Fruit fly (Drosophila melanogaster) whole organism, prepupa: ENCODE data around the gene Npc2h.

ENCODE experiments used
- Blimp-1 ChIP-seq: fragments of 200-800 bp; sonication (Bioruptor generic); optimal IDR thresholded peaks from 3 replicates; lab custom pipeline; 2017; ENCODE audit warnings: missing biosample characterization, missing genetic modification characterization, mild to moderate bottlenecking, moderate library complexity, missing genetic modification reagents
- CG15336 ChIP-seq: fragments of 200-800 bp; sonication (Bioruptor generic); IDR thresholded peaks from 2 replicates; pipeline ENCODE4 v1.3.6; 2022; ENCODE audit warnings: missing biosample characterization, missing genetic modification characterization
- Hr39 ChIP-seq: fragments of 200-800 bp; sonication (Bioruptor generic); optimal IDR thresholded peaks from 2 replicates; lab custom pipeline; 2016; ENCODE audit warnings: missing biosample characterization, missing genetic modification characterization
- fd59A ChIP-seq: fragments of 200-800 bp; sonication (Bioruptor generic); optimal IDR thresholded peaks from 2 replicates; lab custom pipeline; 2017; ENCODE audit warnings: missing biosample characterization, mild to moderate bottlenecking, missing genetic modification characterization, missing genetic modification reagents
- spab ChIP-seq: fragments of 200-800 bp; sonication (Bioruptor generic); optimal IDR thresholded peaks from 2 replicates; lab custom pipeline; 2017; ENCODE audit warnings: missing biosample characterization, mild to moderate bottlenecking, missing genetic modification characterization, missing genetic modification reagents

- TF ChIP-seq fd59A: peak; percentile 94
- peak; percentile 42 for TF ChIP-seq Blimp-1 (GFP tag; lab: Kevin White, UChicago)
- TF ChIP-seq Hr39 (GFP tag; lab: Kevin White, UChicago): peak; percentile 90
- TF ChIP-seq CG15336 (GFP tag; lab: Robert Waterston, UW): peak; percentile 95
- TF ChIP-seq spab (GFP tag; lab: Kevin White, UChicago): peak; percentile 91
Observed at dm6 chr3R:30781661-30782120, 35.6 kb upstream of the Npc2h start.
